Worm (Caenorhabditis elegans) whole organism, L4/young adult: ENCODE results near the gene dvc-1.

ENCODE experiments used
- W03F9.2 ChIP-seq: fragments of 150-350 bp; optimal IDR thresholded peaks from 2 replicates; lab custom pipeline; 2014; ENCODE audit warnings: missing biosample characterization, missing genetic modification characterization
- him-1 ChIP-seq: sonication (generic microtip); optimal IDR thresholded peaks from 2 replicates; lab custom pipeline; 2016; ENCODE audit warnings: missing genotype, missing genetic modification reagents, missing genetic modification characterization, missing compliant biosample characterization

- no peak for TF ChIP-seq him-1 (tag; lab: Kevin White, UChicago)
- no peak for TF ChIP-seq W03F9.2 (tag; lab: Kevin White, UChicago)
These were observed 13.3 kb upstream of the dvc-1 start, which contains the start of gene srsx-33 for ce11 chrV:11252429-11252828.
